Fruit fly (Drosophila melanogaster) whole organism, embryonic: ENCODE results near the gene CG8034.

Experiments
- ATbp ChIP-seq: fragments of 200-800 bp; sonication (Bioruptor generic); optimal IDR thresholded peaks from 2 replicates; lab custom pipeline; 2017; ENCODE audit warnings: missing biosample characterization, mild to moderate bottlenecking, missing genetic modification characterization, missing genetic modification reagents
- Atf6 ChIP-seq: fragments of 200-800 bp; sonication (Bioruptor generic); IDR thresholded peaks from 2 replicates; pipeline ENCODE4 v1.3.6; 2022; ENCODE audit warnings: missing biosample characterization, missing genetic modification characterization
- BtbVII ChIP-seq: fragments of 200-800 bp; sonication (Bioruptor generic); optimal IDR thresholded peaks from 3 replicates; lab custom pipeline; 2017; ENCODE audit warnings: missing biosample characterization, mild to moderate bottlenecking, missing genetic modification characterization
- CG10565 ChIP-seq: fragments of 200-800 bp; sonication (Bioruptor generic); optimal IDR thresholded peaks from 3 replicates; lab custom pipeline; 2016; ENCODE audit warnings: missing biosample characterization, mild to moderate bottlenecking, missing genetic modification characterization
- CG11696 ChIP-seq: fragments of 200-800 bp; sonication (Bioruptor generic); IDR thresholded peaks from 2 replicates; pipeline ENCODE4 v1.3.6; 2022; ENCODE audit warnings: missing biosample characterization, missing genetic modification characterization
- CG12104 ChIP-seq: fragments of 200-800 bp; sonication (Bioruptor generic); optimal IDR thresholded peaks from 3 replicates; lab custom pipeline; 2016; ENCODE audit warnings: missing biosample characterization, missing genetic modification characterization
- CG12942 ChIP-seq: fragments of 200-800 bp; sonication (Bioruptor generic); optimal IDR thresholded peaks from 3 replicates; lab custom pipeline; 2016; ENCODE audit warnings: missing biosample characterization, missing genetic modification characterization
- CG15696 ChIP-seq: fragments of 200-800 bp; sonication (Bioruptor generic); optimal IDR thresholded peaks from 2 replicates; lab custom pipeline; 2019; ENCODE audit warnings: missing biosample characterization, mild to moderate bottlenecking, missing genetic modification characterization, moderate library complexity
- CG1603 ChIP-seq: fragments of 200-800 bp; sonication (Bioruptor generic); optimal IDR thresholded peaks from 2 replicates; lab custom pipeline; 2019; ENCODE audit warnings: missing biosample characterization, mild to moderate bottlenecking, missing genetic modification characterization, moderate library complexity
- CG2120 ChIP-seq: fragments of 200-800 bp; sonication (Bioruptor generic); optimal IDR thresholded peaks from 3 replicates; lab custom pipeline; 2016; ENCODE audit warnings: missing biosample characterization, missing genetic modification characterization
- CG2889 ChIP-seq: fragments of 200-800 bp; sonication (Bioruptor generic); IDR thresholded peaks from 3 replicates; pipeline ENCODE4 v1.3.6; 2022; ENCODE audit warnings: missing biosample characterization, missing genetic modification characterization
- CG32532 ChIP-seq: fragments of 200-800 bp; sonication (Bioruptor generic); IDR thresholded peaks from 2 replicates; pipeline ENCODE4 v1.3.6; 2022; ENCODE audit warnings: missing biosample characterization, missing genetic modification characterization
- CG3838 ChIP-seq: fragments of 200-800 bp; sonication (Bioruptor generic); optimal IDR thresholded peaks from 3 replicates; lab custom pipeline; 2016; ENCODE audit warnings: missing biosample characterization, missing genetic modification characterization
- CG4360 ChIP-seq: fragments of 200-800 bp; sonication (Bioruptor generic); IDR thresholded peaks from 2 replicates; pipeline ENCODE4 v1.3.6; 2022; ENCODE audit warnings: missing biosample characterization, missing genetic modification characterization
- CG4404 ChIP-seq: fragments of 200-800 bp; sonication (Bioruptor generic); IDR thresholded peaks from 2 replicates; pipeline ENCODE4 v1.3.6; 2022; ENCODE audit warnings: missing biosample characterization, missing genetic modification characterization
- CG4617 ChIP-seq: fragments of 200-800 bp; sonication (Bioruptor generic); optimal IDR thresholded peaks from 3 replicates; lab custom pipeline; 2016; ENCODE audit warnings: missing biosample characterization, missing genetic modification characterization, borderline replicate concordance
- CG6854 ChIP-seq: fragments of 200-800 bp; sonication (Bioruptor generic); optimal IDR thresholded peaks from 3 replicates; lab custom pipeline; 2017; ENCODE audit warnings: missing biosample characterization, mild to moderate bottlenecking, missing genetic modification characterization
- CG9437 ChIP-seq: fragments of 200-800 bp; sonication (Bioruptor generic); optimal IDR thresholded peaks from 2 replicates; lab custom pipeline; 2018; ENCODE audit warnings: missing biosample characterization, mild to moderate bottlenecking, missing genetic modification characterization
- CHES-1-like ChIP-seq: fragments of 200-800 bp; sonication (Bioruptor generic); optimal IDR thresholded peaks from 2 replicates; lab custom pipeline; 2016; ENCODE audit warnings: missing biosample characterization, missing genetic modification characterization
- Fer3 ChIP-seq: fragments of 200-800 bp; sonication (Bioruptor generic); optimal IDR thresholded peaks from 2 replicates; lab custom pipeline; 2018; ENCODE audit warnings: missing biosample characterization, mild to moderate bottlenecking, missing genetic modification characterization, moderate library complexity
- HHEX ChIP-seq: fragments of 200-800 bp; sonication (Bioruptor generic); optimal IDR thresholded peaks from 3 replicates; lab custom pipeline; 2017; ENCODE audit warnings: missing biosample characterization, mild to moderate bottlenecking, missing genetic modification characterization, missing genetic modification reagents
- HLH4C ChIP-seq: fragments of 200-800 bp; sonication (Bioruptor generic); IDR thresholded peaks from 3 replicates; pipeline ENCODE4 v1.3.6; 2022; ENCODE audit warnings: missing biosample characterization, missing genetic modification characterization; ENCODE audit not compliant: partially characterized antibody
- Hr39 ChIP-seq: fragments of >200 bp; optimal IDR thresholded peaks from 2 replicates; lab custom pipeline; 2017
- Hsf ChIP-seq: fragments of 200-800 bp; sonication (Bioruptor generic); optimal IDR thresholded peaks from 3 replicates; lab custom pipeline; 2016; ENCODE audit warnings: missing biosample characterization, missing genetic modification characterization
- Kr ChIP-seq: fragments of 200-800 bp; sonication (Bioruptor generic); optimal IDR thresholded peaks from 2 replicates; lab custom pipeline; 2017; ENCODE audit warnings: missing biosample characterization, mild to moderate bottlenecking, missing genetic modification characterization
- Nf-YA ChIP-seq: fragments of 200-800 bp; sonication (Bioruptor generic); IDR thresholded peaks from 2 replicates; pipeline ENCODE4 v1.3.6; 2022; ENCODE audit warnings: missing biosample characterization, missing genetic modification characterization
- Oaz ChIP-seq: fragments of 200-800 bp; sonication (Bioruptor generic); IDR thresholded peaks from 2 replicates; pipeline ENCODE4 v1.3.6; 2022; ENCODE audit warnings: missing biosample characterization, missing genetic modification characterization
- Pdp1 ChIP-seq, 2 experiments: fragments of 200-800 bp; sonication (Bioruptor generic); optimal IDR thresholded peaks; 3 replicates each; lab custom pipeline; 2016; ENCODE audit warnings: missing biosample characterization in 2 of 2, missing genetic modification characterization in 2 of 2, mild to moderate bottlenecking in 1 of 2, moderate library complexity in 1 of 2
- Rx ChIP-seq: fragments of 200-800 bp; sonication (Bioruptor generic); IDR thresholded peaks from 2 replicates; pipeline ENCODE4 v1.3.6; 2022; ENCODE audit warnings: missing biosample characterization, missing genetic modification characterization
- Spps ChIP-seq: fragments of 200-800 bp; sonication (Bioruptor generic); optimal IDR thresholded peaks from 2 replicates; lab custom pipeline; 2018; ENCODE audit warnings: missing biosample characterization, mild to moderate bottlenecking, missing genetic modification characterization
- Taf1 ChIP-seq: fragments of 200-800 bp; sonication (Bioruptor generic); IDR thresholded peaks from 2 replicates; pipeline ENCODE4 v1.3.6; 2022; ENCODE audit warnings: missing biosample characterization, missing genetic modification characterization
- aop ChIP-seq: fragments of 200-800 bp; sonication (Bioruptor generic); IDR thresholded peaks from 2 replicates; pipeline ENCODE4 v1.3.6; 2022; ENCODE audit warnings: missing biosample characterization, missing genetic modification characterization
- ase ChIP-seq: fragments of 200-800 bp; sonication (Bioruptor generic); IDR thresholded peaks from 3 replicates; pipeline ENCODE4 v1.3.6; 2022; ENCODE audit warnings: missing biosample characterization, missing genetic modification characterization
- bcd ChIP-seq: fragments of 200-800 bp; sonication (Bioruptor generic); optimal IDR thresholded peaks from 2 replicates; lab custom pipeline; 2017; ENCODE audit warnings: missing biosample characterization, mild to moderate bottlenecking, missing genetic modification characterization
- br ChIP-seq: fragments of >200 bp; optimal IDR thresholded peaks from 2 replicates; lab custom pipeline; 2017
- ci ChIP-seq: fragments of 200-800 bp; sonication (Bioruptor generic); IDR thresholded peaks from 3 replicates; pipeline ENCODE4 v1.3.6; 2022; ENCODE audit warnings: missing biosample characterization, missing genetic modification characterization
- dimm ChIP-seq: fragments of 200-800 bp; sonication (Bioruptor generic); IDR thresholded peaks from 2 replicates; pipeline ENCODE4 v1.3.6; 2022; ENCODE audit warnings: missing biosample characterization, missing genetic modification characterization
- fd64A ChIP-seq: fragments of 200-800 bp; sonication (Bioruptor generic); optimal IDR thresholded peaks from 3 replicates; lab custom pipeline; 2018; ENCODE audit warnings: missing biosample characterization, mild to moderate bottlenecking, missing genetic modification characterization
- insv ChIP-seq, 2 experiments: fragments of 200-800 bp; sonication (Bioruptor generic); optimal IDR thresholded peaks; 3 replicates each; lab custom pipeline; 2016 to 2018; ENCODE audit warnings: missing biosample characterization in 2 of 2, missing genetic modification characterization in 2 of 2
- nau ChIP-seq: fragments of 200-800 bp; sonication (Bioruptor generic); optimal IDR thresholded peaks from 3 replicates; lab custom pipeline; 2017; ENCODE audit warnings: missing biosample characterization, mild to moderate bottlenecking, missing genetic modification characterization, missing genetic modification reagents
- pan ChIP-seq, 4 experiments: fragments of >200 bp in 3 of 4; fragments of 200-800 bp in 1 of 4; sonication (Bioruptor generic) in 1 of 4; optimal IDR thresholded peaks in 3 of 4; IDR thresholded peaks in 1 of 4; 2 replicates each; pipeline versions ENCODE4 v1.3.6 to Lab custom; 2017 to 2022; ENCODE audit warnings: missing biosample characterization in 2 of 4, missing genetic modification characterization in 2 of 4, mixed read lengths in 1 of 4
- pita ChIP-seq: fragments of 200-800 bp; sonication (Bioruptor generic); optimal IDR thresholded peaks from 2 replicates; lab custom pipeline; 2017; ENCODE audit warnings: missing biosample characterization, mild to moderate bottlenecking, missing genetic modification characterization
- pzg ChIP-seq: fragments of 200-800 bp; sonication (Bioruptor generic); optimal IDR thresholded peaks from 3 replicates; lab custom pipeline; 2018; ENCODE audit warnings: missing biosample characterization, mild to moderate bottlenecking, missing genetic modification characterization, moderate library complexity
- sima ChIP-seq: fragments of 200-800 bp; sonication (Bioruptor generic); optimal IDR thresholded peaks from 2 replicates; lab custom pipeline; 2016; ENCODE audit warnings: missing biosample characterization, missing genetic modification characterization
- slp2 ChIP-seq: fragments of 200-800 bp; sonication (Bioruptor generic); optimal IDR thresholded peaks from 2 replicates; lab custom pipeline; 2016; ENCODE audit warnings: missing biosample characterization, missing genetic modification characterization
- sr ChIP-seq: fragments of 200-800 bp; sonication (Bioruptor generic); IDR thresholded peaks from 3 replicates; pipeline ENCODE4 v1.3.6; 2022; ENCODE audit warnings: missing biosample characterization, missing genetic modification characterization
- sug ChIP-seq: fragments of 200-800 bp; optimal IDR thresholded peaks from 2 replicates; lab custom pipeline; 2019; ENCODE audit warnings: missing biosample characterization, mild to moderate bottlenecking, missing genetic modification characterization, moderate library complexity
- trh ChIP-seq: fragments of 200-800 bp; sonication (Bioruptor generic); optimal IDR thresholded peaks from 2 replicates; lab custom pipeline; 2016; ENCODE audit warnings: missing biosample characterization, missing genetic modification characterization
- tup ChIP-seq: fragments of 200-800 bp; sonication (Bioruptor generic); optimal IDR thresholded peaks from 2 replicates; lab custom pipeline; 2016; ENCODE audit warnings: missing biosample characterization, mild to moderate bottlenecking, missing genetic modification characterization, moderate library complexity

The CG8034 gene

dm6 chrX:19321820-19322708 lies 24.1 kb upstream of the CG8034 start, which contains the start of gene out (continued):
- TF ChIP-seq ci (peak; percentile 94), CG4404 (peak; percentile 94), CG15696 (peak; percentile 95), CG4617 (peak; percentile 88), CG32532 (GFP tag; lab: Robert Waterston, UW) (peak; percentile 96), CG3838 (GFP tag; lab: Kevin White, UChicago) (peak; percentile 68), Kr (GFP tag; lab: Kevin White, UChicago) (peak; percentile 54), CG2889 (GFP tag; lab: Robert Waterston, UW) (peak; percentile 88), slp2 (GFP tag; lab: Kevin White, UChicago) (peak; percentile 87), pita (GFP tag; lab: Kevin White, UChicago) (no peak), dimm (peak; percentile 88), HLH4C (no peak), bcd (GFP tag; lab: Kevin White, UChicago) (peak; percentile 95), Hsf (GFP tag; lab: Kevin White, UChicago) (peak; percentile 91), tup (GFP tag; lab: Kevin White, UChicago) (peak; percentile 84), ase (GFP tag; lab: Robert Waterston, UW) (peak; percentile 88), CG4360 (GFP tag; lab: Robert Waterston, UW) (peak; percentile 71), nau (GFP tag; lab: Kevin White, UChicago) (peak; percentile 83), aop (GFP tag; lab: Robert Waterston, UW) (no peak), CHES-1-like (GFP tag; lab: Kevin White, UChicago) (peak; percentile 75), CG2120 (GFP tag; lab: Kevin White, UChicago) (peak; percentile 94), pzg (GFP tag; lab: Kevin White, UChicago) (no peak), sug (tag; lab: Kevin White, UChicago) (peak; percentile 90), CG12104 (GFP tag; lab: Kevin White, UChicago) (peak; percentile 92), Hr39 (no peak), Pdp1 (GFP tag; optimal IDR thresholded peaks at IDR 0.05; lab: Kevin White, UChicago) (peak; percentile 87 to 91), Rx (GFP tag; lab: Robert Waterston, UW) (peak; percentile 94), insv (GFP tag; optimal IDR thresholded peaks at IDR 0.05; lab: Kevin White, UChicago) (peak; percentile 22 to 53), Taf1 (peak; percentile 92), Nf-YA (GFP tag; lab: Robert Waterston, UW) (peak; percentile 87), sr (GFP tag; lab: Robert Waterston, UW) (peak; percentile 63; the same call in 1 of the 3 replicates), trh (GFP tag; lab: Kevin White, UChicago) (peak; percentile 86), CG12942 (peak; percentile 86), BtbVII (GFP tag; lab: Kevin White, UChicago) (peak; percentile 91), pan (optimal IDR thresholded peaks at IDR 0.05; lab: Kevin White, UChicago) (no peak), pan (GFP tag; optimal IDR thresholded peaks at IDR 0.05 in 1 of 2, IDR thresholded peaks at IDR 0.05 in 1 of 2) (peak in 1 of 2 experiments; percentile 95), CG10565 (GFP tag; lab: Kevin White, UChicago) (peak; percentile 66), CG11696 (GFP tag; lab: Robert Waterston, UW) (peak; percentile 84), CG9437 (GFP tag; lab: Kevin White, UChicago) (peak; percentile 89), CG6854 (peak; percentile 91), HHEX (GFP tag; lab: Kevin White, UChicago) (peak; percentile 95), br (no peak), CG1603 (tag; lab: Kevin White, UChicago) (peak; percentile 86), fd64A (GFP tag; lab: Kevin White, UChicago) (peak; percentile 70), ATbp (GFP tag; lab: Kevin White, UChicago) (peak; percentile 93), Oaz (GFP tag; lab: Robert Waterston, UW) (peak; percentile 89), Atf6 (GFP tag; lab: Robert Waterston, UW) (peak; percentile 95), Fer3 (tag; lab: Kevin White, UChicago) (peak; percentile 91), Spps (tag; lab: Kevin White, UChicago) (peak; percentile 92), sima (GFP tag; lab: Kevin White, UChicago) (peak; percentile 47)
